Worm (Caenorhabditis elegans): ENCODE data around the gene mrpl-22.

DNA sequence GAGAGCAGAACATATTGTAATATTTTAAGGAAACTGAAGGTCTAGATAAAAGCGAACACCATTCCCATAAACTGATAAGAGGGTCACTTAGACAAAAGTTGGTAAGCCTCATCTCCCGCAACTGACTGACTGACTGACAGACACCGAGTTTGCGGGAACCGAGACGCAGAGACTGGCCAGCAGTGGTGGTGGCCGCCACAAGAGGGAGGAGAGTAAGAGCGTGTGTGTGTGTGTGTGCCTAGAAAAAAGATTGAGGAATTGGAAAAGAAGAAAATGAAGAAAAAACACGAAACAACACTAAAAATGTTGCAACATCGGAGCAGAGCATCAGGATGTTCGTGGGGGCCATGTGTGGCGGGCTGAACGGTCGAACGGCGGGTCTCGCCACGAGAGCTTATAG is 19.3 kb downstream of the mrpl-22 start:
- TF ChIP-seq aly-2 (tag; optimal IDR thresholded peaks at IDR 0.05) (no peak), lin-39 (tag; optimal IDR thresholded peaks at IDR 0.05) (peak; percentile 80), ceh-9 (tag; optimal IDR thresholded peaks at IDR 0.05) (no peak), nhr-237 (tag; optimal IDR thresholded peaks at IDR 0.05) (no peak), nhr-25 (tag; optimal IDR thresholded peaks at IDR 0.05) (no peak), nhr-11 (tag; optimal IDR thresholded peaks at IDR 0.05) (no peak), nhr-28 (tag; optimal IDR thresholded peaks at IDR 0.05) (no peak), ceh-16 (tag; optimal IDR thresholded peaks at IDR 0.05) (no peak), tbx-2 (tag; optimal IDR thresholded peaks at IDR 0.05) (no peak), lin-15B (tag; optimal IDR thresholded peaks at IDR 0.05) (peak; percentile 27), ceh-28 (tag; optimal IDR thresholded peaks at IDR 0.05) (no peak)

Measured in whole organism, L3 larva.